Worm (Caenorhabditis elegans): ENCODE results near the gene D2096.6.

ce11 chrIV:8379683-8380082 lies 10.6 kb upstream of the D2096.6 start, which contains the start of gene praf-3:
- TF ChIP-seq ama-1 (optimal IDR thresholded peaks at IDR 0.05) (no peak), hnd-1 (tag; optimal IDR thresholded peaks at IDR 0.05) (no peak), flt-1 (GFP tag; IDR thresholded peaks at IDR 0.05) (no peak), sea-1 (GFP tag; conservative IDR thresholded peaks at IDR 0.05) (no peak)
